Fruit fly (Drosophila melanogaster) whole organism, embryonic: Measurements from ENCODE around the gene Pebp1.

Source experiments
- ATbp ChIP-seq: fragments of 200-800 bp; sonication (Bioruptor generic); optimal IDR thresholded peaks from 2 replicates; lab custom pipeline; 2017; ENCODE audit warnings: missing biosample characterization, mild to moderate bottlenecking, missing genetic modification characterization, missing genetic modification reagents
- Awh ChIP-seq: fragments of 200-800 bp; sonication (Bioruptor generic); IDR thresholded peaks from 2 replicates; pipeline ENCODE4, ENCODE4 v1.3.6; 2022; ENCODE audit warnings: missing biosample characterization, missing genetic modification characterization
- CG12659 ChIP-seq: fragments of 200-800 bp; sonication (Bioruptor generic); optimal IDR thresholded peaks from 3 replicates; lab custom pipeline; 2017; ENCODE audit warnings: mild to moderate bottlenecking, missing biosample characterization, missing genetic modification reagents, missing genetic modification characterization
- CG13624 ChIP-seq: fragments of 200-800 bp; sonication (Bioruptor generic); optimal IDR thresholded peaks from 2 replicates; lab custom pipeline; 2016; ENCODE audit warnings: missing biosample characterization, missing genetic modification characterization
- CG14965 ChIP-seq: fragments of 200-800 bp; sonication (Bioruptor generic); optimal IDR thresholded peaks from 2 replicates; lab custom pipeline; 2016; ENCODE audit warnings: missing biosample characterization, missing genetic modification characterization, borderline replicate concordance
- CG15011 ChIP-seq: fragments of 200-800 bp; sonication (Bioruptor generic); optimal IDR thresholded peaks from 3 replicates; lab custom pipeline; 2018; ENCODE audit warnings: missing biosample characterization, mild to moderate bottlenecking, missing genetic modification characterization
- CG15073 ChIP-seq: fragments of 200-800 bp; sonication (Bioruptor generic); optimal IDR thresholded peaks from 2 replicates; lab custom pipeline; 2016; ENCODE audit warnings: missing biosample characterization, missing genetic modification characterization
- CG15514 ChIP-seq: fragments of 200-800 bp; sonication (Bioruptor generic); optimal IDR thresholded peaks from 3 replicates; lab custom pipeline; 2017; ENCODE audit warnings: missing biosample characterization, missing genetic modification characterization, mild to moderate bottlenecking, moderate library complexity, missing genetic modification reagents
- CG17912 ChIP-seq: fragments of 200-800 bp; sonication (Bioruptor generic); optimal IDR thresholded peaks from 2 replicates; lab custom pipeline; 2018; ENCODE audit warnings: missing biosample characterization, mild to moderate bottlenecking, missing genetic modification characterization
- CG1792 ChIP-seq: fragments of 200-800 bp; sonication (Bioruptor generic); optimal IDR thresholded peaks from 2 replicates; lab custom pipeline; 2016; ENCODE audit warnings: missing biosample characterization, missing genetic modification characterization
- CG18011 ChIP-seq: fragments of 200-800 bp; sonication (Bioruptor generic); optimal IDR thresholded peaks from 2 replicates; lab custom pipeline; 2017; ENCODE audit warnings: missing biosample characterization, missing genetic modification characterization, mild to moderate bottlenecking, moderate library complexity, missing genotype
- CG1832 ChIP-seq: fragments of 200-800 bp; sonication (Bioruptor generic); optimal IDR thresholded peaks from 2 replicates; lab custom pipeline; 2017; ENCODE audit warnings: missing biosample characterization, mild to moderate bottlenecking, missing genetic modification characterization, inconsistent platforms
- CG3065 ChIP-seq: fragments of 200-800 bp; sonication (Bioruptor generic); optimal IDR thresholded peaks from 2 replicates; lab custom pipeline; 2016; ENCODE audit warnings: missing biosample characterization, missing genetic modification characterization
- CG5953 ChIP-seq: fragments of 200-800 bp; sonication (Bioruptor generic); IDR thresholded peaks from 2 replicates; pipeline ENCODE4 v1.3.6; 2022; ENCODE audit warnings: missing biosample characterization, missing genetic modification characterization
- CG6791 ChIP-seq: fragments of 200-800 bp; sonication (Bioruptor generic); IDR thresholded peaks from 3 replicates; pipeline ENCODE4 v1.3.6; 2022; ENCODE audit warnings: missing biosample characterization, missing genetic modification characterization; ENCODE audit not compliant: partially characterized antibody
- CG7357 ChIP-seq: fragments of 200-800 bp; sonication (Bioruptor generic); IDR thresholded peaks from 3 replicates; pipeline ENCODE4 v1.3.6; 2022; ENCODE audit warnings: missing biosample characterization, missing genetic modification characterization
- CG8089 ChIP-seq: fragments of 200-800 bp; sonication (Bioruptor generic); optimal IDR thresholded peaks from 3 replicates; lab custom pipeline; 2016; ENCODE audit warnings: missing biosample characterization, missing genetic modification characterization
- CG8359 ChIP-seq: fragments of 200-800 bp; sonication (Bioruptor generic); optimal IDR thresholded peaks from 2 replicates; lab custom pipeline; 2017; ENCODE audit warnings: missing biosample characterization, mild to moderate bottlenecking, missing genetic modification characterization, borderline replicate concordance
- CG9797 ChIP-seq: fragments of 200-800 bp; sonication (Bioruptor generic); optimal IDR thresholded peaks from 3 replicates; lab custom pipeline; 2018; ENCODE audit warnings: missing biosample characterization, mild to moderate bottlenecking, missing genetic modification characterization
- CTCF ChIP-seq: fragments of 200-800 bp; sonication (Bioruptor generic); optimal IDR thresholded peaks from 2 replicates; lab custom pipeline; 2017; ENCODE audit warnings: missing biosample characterization, mild to moderate bottlenecking, missing genetic modification characterization, moderate library complexity
- Dbx ChIP-seq: fragments of 200-800 bp; sonication (Bioruptor generic); IDR thresholded peaks from 3 replicates; pipeline ENCODE4 v1.3.6; 2022; ENCODE audit warnings: missing biosample characterization, missing genetic modification characterization
- Doc3 ChIP-seq: fragments of 200-800 bp; sonication (Bioruptor generic); IDR thresholded peaks from 3 replicates; pipeline ENCODE4 v1.3.6; 2022; ENCODE audit warnings: missing biosample characterization, missing genetic modification characterization; ENCODE audit not compliant: partially characterized antibody
- Elba2 ChIP-seq: fragments of 200-800 bp; sonication (Bioruptor generic); optimal IDR thresholded peaks from 3 replicates; lab custom pipeline; 2016; ENCODE audit warnings: missing biosample characterization, missing genetic modification characterization
- Fer1 ChIP-seq: fragments of 200-800 bp; sonication (Bioruptor generic); optimal IDR thresholded peaks from 2 replicates; lab custom pipeline; 2017; ENCODE audit warnings: missing biosample characterization, mild to moderate bottlenecking, missing genetic modification characterization
- GATAe ChIP-seq: fragments of 200-800 bp; sonication (Bioruptor generic); conservative IDR thresholded peaks from 2 replicates; pipeline ENCODE4 v1.3.6; 2022; ENCODE audit warnings: missing biosample characterization, missing genetic modification characterization
- Hr51 ChIP-seq, 2 experiments: fragments of 200-800 bp; sonication (Bioruptor generic); optimal IDR thresholded peaks; 2 replicates in 1 of 2; 3 replicates in 1 of 2; lab custom pipeline; 2016 to 2018; ENCODE audit warnings: missing biosample characterization in 2 of 2, missing genetic modification characterization in 2 of 2, mild to moderate bottlenecking in 1 of 2, moderate library complexity in 1 of 2
- Med ChIP-seq: fragments of 200-800 bp; sonication (Bioruptor generic); peaks from one replicate; lab custom pipeline; 2016; ENCODE audit warnings: missing biosample characterization, missing genetic modification characterization, mild to moderate bottlenecking, inconsistent platforms, moderate library complexity
- NfI ChIP-seq: fragments of 200-800 bp; sonication (Bioruptor generic); optimal IDR thresholded peaks from 3 replicates; lab custom pipeline; 2018; ENCODE audit warnings: missing biosample characterization, mild to moderate bottlenecking, missing genetic modification characterization, moderate library complexity
- Scr ChIP-seq: fragments of 200-800 bp; sonication (Bioruptor generic); IDR thresholded peaks from 2 replicates; pipeline ENCODE4 v1.3.6; 2022; ENCODE audit warnings: missing biosample characterization, missing genetic modification characterization; ENCODE audit not compliant: partially characterized antibody
- Sox100B ChIP-seq: fragments of 200-800 bp; sonication (Bioruptor generic); optimal IDR thresholded peaks from 3 replicates; lab custom pipeline; 2018; ENCODE audit warnings: missing biosample characterization, mild to moderate bottlenecking, missing genetic modification characterization
- bigmax ChIP-seq: fragments of 200-800 bp; sonication (Bioruptor generic); optimal IDR thresholded peaks from 2 replicates; lab custom pipeline; 2018; ENCODE audit warnings: missing biosample characterization, mild to moderate bottlenecking, missing genetic modification characterization
- cg ChIP-seq: fragments of 200-800 bp; sonication (Bioruptor generic); optimal IDR thresholded peaks from 3 replicates; lab custom pipeline; 2019; ENCODE audit warnings: missing biosample characterization, mild to moderate bottlenecking, missing genetic modification characterization, moderate library complexity
- chinmo ChIP-seq: fragments of 200-800 bp; sonication (Bioruptor generic); IDR thresholded peaks from 4 replicates; pipeline ENCODE4 v1.3.6; 2022; ENCODE audit warnings: missing biosample characterization, missing genetic modification characterization; ENCODE audit not compliant: partially characterized antibody
- dm ChIP-seq: fragments of 200-800 bp; sonication (Bioruptor generic); optimal IDR thresholded peaks from 3 replicates; lab custom pipeline; 2016; ENCODE audit warnings: missing biosample characterization, missing genetic modification characterization
- ems ChIP-seq: fragments of 200-800 bp; sonication (Bioruptor generic); optimal IDR thresholded peaks from 3 replicates; lab custom pipeline; 2016; ENCODE audit warnings: missing biosample characterization, missing genetic modification characterization
- exex ChIP-seq: fragments of 200-800 bp; sonication (Bioruptor generic); optimal IDR thresholded peaks from 4 replicates; lab custom pipeline; 2018; ENCODE audit warnings: missing biosample characterization, mild to moderate bottlenecking, missing genetic modification characterization, moderate library complexity
- gcm2 ChIP-seq: fragments of 200-800 bp; sonication (Bioruptor generic); optimal IDR thresholded peaks from 2 replicates; lab custom pipeline; 2016; ENCODE audit warnings: missing biosample characterization, missing genetic modification characterization
- insv ChIP-seq, 2 experiments: fragments of 200-800 bp; sonication (Bioruptor generic); optimal IDR thresholded peaks; 3 replicates each; lab custom pipeline; 2016 to 2018; ENCODE audit warnings: missing biosample characterization in 2 of 2, missing genetic modification characterization in 2 of 2
- lbe ChIP-seq: fragments of 200-800 bp; sonication (Bioruptor generic); optimal IDR thresholded peaks from 2 replicates; lab custom pipeline; 2016; ENCODE audit warnings: missing biosample characterization, mild to moderate bottlenecking, missing genetic modification characterization
- nerfin-1 ChIP-seq: fragments of 200-800 bp; sonication (Bioruptor generic); optimal IDR thresholded peaks from 3 replicates; lab custom pipeline; 2019; ENCODE audit warnings: missing biosample characterization, mild to moderate bottlenecking, missing genetic modification characterization, moderate library complexity
- nmo ChIP-seq: fragments of 200-800 bp; sonication (Bioruptor generic); optimal IDR thresholded peaks from 2 replicates; lab custom pipeline; 2018; ENCODE audit warnings: missing biosample characterization, mild to moderate bottlenecking, missing genetic modification characterization, moderate library complexity
- pum ChIP-seq: fragments of 200-800 bp; sonication (Bioruptor generic); optimal IDR thresholded peaks from 2 replicates; lab custom pipeline; 2016; ENCODE audit warnings: missing biosample characterization, missing genetic modification characterization
- pzg ChIP-seq: fragments of 200-800 bp; sonication (Bioruptor generic); optimal IDR thresholded peaks from 3 replicates; lab custom pipeline; 2018; ENCODE audit warnings: missing biosample characterization, mild to moderate bottlenecking, missing genetic modification characterization, moderate library complexity
- scrt ChIP-seq: fragments of 200-800 bp; sonication (Bioruptor generic); optimal IDR thresholded peaks from 2 replicates; lab custom pipeline; 2018; ENCODE audit warnings: missing biosample characterization, mild to moderate bottlenecking, missing genetic modification characterization, moderate library complexity
- sd ChIP-seq: fragments of 200-800 bp; sonication (Bioruptor generic); optimal IDR thresholded peaks from 3 replicates; lab custom pipeline; 2018; ENCODE audit warnings: missing biosample characterization, mild to moderate bottlenecking, missing genetic modification characterization, moderate library complexity
- stwl ChIP-seq: fragments of 200-800 bp; sonication (Bioruptor generic); optimal IDR thresholded peaks from 3 replicates; lab custom pipeline; 2018; ENCODE audit warnings: missing biosample characterization, mild to moderate bottlenecking, missing genetic modification characterization, moderate library complexity
- unc-4 ChIP-seq: fragments of 200-800 bp; sonication (Bioruptor generic); IDR thresholded peaks from 2 replicates; pipeline ENCODE4 v1.3.6; 2022; ENCODE audit warnings: missing biosample characterization, missing genetic modification characterization; ENCODE audit not compliant: partially characterized antibody
- vvl ChIP-seq: fragments of 200-800 bp; sonication (Bioruptor generic); IDR thresholded peaks from 2 replicates; pipeline ENCODE4 v1.3.6; 2022; ENCODE audit warnings: missing biosample characterization, missing genetic modification characterization
- zfh1 ChIP-seq: fragments of 200-800 bp; sonication (Bioruptor generic); IDR thresholded peaks from 3 replicates; pipeline ENCODE4 v1.3.6; 2022; ENCODE audit warnings: missing biosample characterization, missing genetic modification characterization

Gene Pebp1

DNA sequence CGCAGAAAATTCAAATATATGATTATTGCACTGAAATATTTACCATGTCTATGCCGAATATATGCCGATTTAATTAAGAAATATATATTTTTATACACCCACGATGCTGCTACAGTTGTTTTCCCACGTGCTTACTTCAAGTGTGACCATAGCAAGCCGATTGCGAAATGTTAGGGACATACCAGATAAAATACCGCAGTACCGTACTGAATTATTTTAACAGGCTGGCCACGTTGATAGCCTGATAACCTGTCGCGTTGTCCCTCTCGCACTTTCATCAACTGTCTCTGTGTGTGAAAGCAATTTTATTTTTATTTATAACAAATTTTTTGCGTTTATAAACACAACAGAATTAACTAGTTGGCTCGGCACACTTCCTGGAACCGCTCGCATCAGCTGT is 44.9 kb upstream of the Pebp1 start, which contains the start of the genes Nop56 and mats (continued):
- TF ChIP-seq Awh (no peak), CG15514 (GFP tag; lab: Kevin White, UChicago) (peak; percentile 73), CG3065 (no peak), CG13624 (GFP tag; lab: Kevin White, UChicago) (peak; percentile 15), Med (GFP tag; lab: Kevin White, UChicago) (peak; percentile 89), Elba2 (GFP tag; lab: Kevin White, UChicago) (peak; percentile 84), GATAe (GFP tag; lab: Robert Waterston, UW) (peak; percentile 17; the same call in 1 of the 2 replicates), CG15073 (GFP tag; lab: Kevin White, UChicago) (no peak), cg (GFP tag; lab: Kevin White, UChicago) (peak; percentile 73), ATbp (no peak), CG14965 (no peak), Dbx (GFP tag; lab: Robert Waterston, UW) (0 out of 3 replicates have a peak, but pooled peaks have one; percentile 28), chinmo (GFP tag; lab: Robert Waterston, UW) (0 out of 4 replicates have a peak, but pooled peaks have one; percentile 75), Scr (peak; percentile 35; the same call in 1 of the 2 replicates), pzg (GFP tag; lab: Kevin White, UChicago) (peak; percentile 96), CG17912 (peak; percentile 44), dm (peak; percentile 98), lbe (GFP tag; lab: Kevin White, UChicago) (peak; percentile 8), insv (GFP tag; optimal IDR thresholded peaks at IDR 0.05; lab: Kevin White, UChicago) (peak in 1 of 2 experiments; percentile 55), stwl (tag; lab: Kevin White, UChicago) (peak; percentile 87), CG12659 (GFP tag; lab: Kevin White, UChicago) (peak; percentile 72), CG1792 (no peak), CG15011 (GFP tag; lab: Kevin White, UChicago) (no peak), nmo (GFP tag; lab: Kevin White, UChicago) (peak; percentile 65), pum (GFP tag; lab: Kevin White, UChicago) (no peak), nerfin-1 (tag; lab: Kevin White, UChicago) (peak; percentile 29), Sox100B (GFP tag; lab: Kevin White, UChicago) (no peak), Fer1 (GFP tag; lab: Kevin White, UChicago) (peak; percentile 24), zfh1 (GFP tag; lab: Robert Waterston, UW) (no peak), sd (peak; percentile 79), CG7357 (GFP tag; lab: Robert Waterston, UW) (no peak), exex (peak; percentile 41), bigmax (GFP tag; lab: Kevin White, UChicago) (peak; percentile 72), CTCF (peak; percentile 13), unc-4 (GFP tag; lab: Robert Waterston, UW) (0 out of 2 replicates have a peak, but pooled peaks have one; percentile 38), CG8089 (GFP tag; lab: Kevin White, UChicago) (no peak), Doc3 (GFP tag; lab: Robert Waterston, UW) (peak; percentile 41; the same call in 1 of the 3 replicates), CG8359 (GFP tag; lab: Kevin White, UChicago) (no peak), CG5953 (GFP tag; lab: Robert Waterston, UW) (no peak), ems (GFP tag; lab: Kevin White, UChicago) (peak; percentile 26), vvl (GFP tag; lab: Robert Waterston, UW) (peak; percentile 44; the same call in 1 of the 2 replicates), NfI (GFP tag; lab: Kevin White, UChicago) (peak; percentile 21), scrt (GFP tag; lab: Kevin White, UChicago) (peak; percentile 26), CG18011 (GFP tag; lab: Kevin White, UChicago) (no peak), CG6791 (GFP tag; lab: Robert Waterston, UW) (peak; percentile 55; the same call in 2 of the 3 replicates), Hr51 (GFP tag; optimal IDR thresholded peaks at IDR 0.05; lab: Kevin White, UChicago) (no peak), CG1832 (GFP tag; lab: Kevin White, UChicago) (peak; percentile 33), CG9797 (GFP tag; lab: Kevin White, UChicago) (peak; percentile 97), gcm2 (GFP tag; lab: Kevin White, UChicago) (no peak)
